Fruit fly (Drosophila melanogaster): Measurements from ENCODE around the gene Naa20A.

dm6 chrX:19604997-19605396, 17.9 kb downstream of the Naa20A start, which contains the start of gene CG14207:
- TF ChIP-seq CTCF (optimal IDR thresholded peaks at IDR 0.05) (no peak), CG8478 (optimal IDR thresholded peaks at IDR 0.05) (no peak)
